Worm (Caenorhabditis elegans) whole organism, L4 larva: ENCODE results near the gene ced-4.

Experiments used
- F10B5.3 ChIP-seq: sonication (generic microtip); optimal IDR thresholded peaks from 2 replicates; lab custom pipeline; 2016; ENCODE audit warnings: mild to moderate bottlenecking, missing genetic modification characterization, missing compliant biosample characterization
- ama-1 ChIP-seq: fragments of 150-350 bp; optimal IDR thresholded peaks from 2 replicates; lab custom pipeline; 2014; ENCODE audit warnings: inconsistent platforms, mixed read lengths
- egl-27 ChIP-seq: sonication (generic microtip); optimal IDR thresholded peaks from 3 replicates; lab custom pipeline; 2017; ENCODE audit warnings: missing biosample characterization, missing genetic modification reagents, missing genetic modification characterization
- lin-13 ChIP-seq: fragments of 150-350 bp; optimal IDR thresholded peaks from 2 replicates; lab custom pipeline; 2014; ENCODE audit warnings: missing biosample characterization, missing genetic modification reagents, missing genetic modification characterization
- lin-29 ChIP-seq: fragments of 200-800 bp; sonication (Bioruptor generic); IDR thresholded peaks from 2 replicates; pipeline ENCODE4 v1.3.6; 2022; ENCODE audit warnings: missing genetic modification reagents, missing genetic modification characterization, missing compliant biosample characterization
- lin-39 ChIP-seq: fragments of 150-350 bp; optimal IDR thresholded peaks from 2 replicates; lab custom pipeline; 2014; ENCODE audit warnings: missing biosample characterization, missing genetic modification reagents, missing genetic modification characterization
- mep-1 ChIP-seq: fragments of 150-350 bp; sonication (generic microtip); optimal IDR thresholded peaks from 3 replicates; lab custom pipeline; 2014; ENCODE audit warnings: missing biosample characterization, missing genetic modification characterization
- nhr-111 ChIP-seq: fragments of 200-800 bp; sonication (Bioruptor generic); optimal IDR thresholded peaks from 2 replicates; lab custom pipeline; 2018; ENCODE audit warnings: mild to moderate bottlenecking, missing genetic modification characterization, missing compliant biosample characterization
- nhr-25 ChIP-seq: sonication (generic microtip); optimal IDR thresholded peaks from 2 replicates; lab custom pipeline; 2017; ENCODE audit warnings: missing genetic modification characterization, mild to moderate bottlenecking, missing compliant biosample characterization, antibody characterized with exemption, moderate library complexity, borderline replicate concordance; ENCODE audit not compliant: insufficient read depth
- snpc-4 ChIP-seq: fragments of 150-350 bp; optimal IDR thresholded peaks from 2 replicates; lab custom pipeline; 2014; ENCODE audit warnings: missing biosample characterization, missing genetic modification characterization
- unc-130 ChIP-seq: sonication (generic microtip); optimal IDR thresholded peaks from 2 replicates; lab custom pipeline; 2016; ENCODE audit warnings: missing genetic modification reagents, missing genetic modification characterization, missing compliant biosample characterization
- unc-39 ChIP-seq: sonication (generic microtip); optimal IDR thresholded peaks from 2 replicates; lab custom pipeline; 2017; ENCODE audit warnings: missing biosample characterization, missing genetic modification characterization
- vab-7 ChIP-seq: fragments of 200-800 bp; sonication (Bioruptor generic); IDR thresholded peaks from 2 replicates; pipeline ENCODE4 v1.3.6; 2022; ENCODE audit warnings: missing genetic modification reagents, missing genetic modification characterization, missing compliant biosample characterization

- no peak for TF ChIP-seq snpc-4 (tag; lab: Kevin White, UChicago)
- no peak for TF ChIP-seq F10B5.3 (tag; lab: Kevin White, UChicago)
- no peak for TF ChIP-seq lin-13 (GFP tag; lab: Kevin White, UChicago)
- no peak for TF ChIP-seq unc-39
- no peak for TF ChIP-seq ama-1
- no peak for TF ChIP-seq nhr-111 (GFP tag; lab: Kevin White, UChicago)
- TF ChIP-seq vab-7: no peak
- no peak for TF ChIP-seq mep-1 (tag; lab: Kevin White, UChicago)
- no peak for TF ChIP-seq nhr-25 (tag; lab: Kevin White, UChicago)
- TF ChIP-seq lin-39 (tag; lab: Kevin White, UChicago): no peak
- no peak for TF ChIP-seq egl-27
- TF ChIP-seq lin-29 (GFP tag; lab: Robert Waterston, UW): no peak
- TF ChIP-seq unc-130: no peak
Observed at ce11 chrIII:4856992-4857391, 4.9 kb downstream of the ced-4 start.
